Worm (Caenorhabditis elegans): ENCODE results near the gene C37C3.11.

ce11 chrV:7908431-7908830 lies 43.9 kb upstream of the C37C3.11 start:
- TF ChIP-seq ama-1 (optimal IDR thresholded peaks at IDR 0.05) (no peak), C08G9.2 (tag; optimal IDR thresholded peaks at IDR 0.05) (no peak), hlh-30 (tag; optimal IDR thresholded peaks at IDR 0.05; ENCODE audit: insufficient read depth) (no peak), pros-1 (tag; optimal IDR thresholded peaks at IDR 0.05) (no peak)

All from whole organism, late embryonic.